Fruit fly (Drosophila melanogaster): ENCODE measurements around the gene CG7420.

DNA sequence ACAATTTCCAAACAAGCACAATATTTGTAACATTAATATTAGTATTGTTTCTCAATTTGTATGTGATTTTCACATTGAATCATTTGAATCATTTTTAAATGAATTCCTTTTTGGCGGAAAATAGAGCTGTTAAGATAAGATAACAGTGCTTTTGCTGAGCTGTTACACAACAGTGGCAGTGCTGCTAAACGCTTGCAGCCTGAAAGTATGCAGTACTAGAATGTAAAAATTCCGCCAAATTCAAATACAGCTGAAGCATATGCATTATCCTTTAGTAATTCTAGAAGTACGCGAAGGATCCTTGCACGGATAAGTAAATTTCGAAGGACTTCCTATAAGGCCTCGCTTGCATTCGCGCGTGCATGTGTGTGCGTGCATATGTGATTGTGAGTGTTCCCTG, 1.6 kb upstream of the CG7420 start:
- TF ChIP-seq Opbp (GFP tag; IDR thresholded peaks at IDR 0.05; ENCODE audit: partially characterized antibody) (no peak), Lpt (GFP tag; optimal IDR thresholded peaks at IDR 0.05) (no peak), da (GFP tag; optimal IDR thresholded peaks at IDR 0.05) (no peak), tna (GFP tag; IDR thresholded peaks at IDR 0.05; ENCODE audit: partially characterized antibody) (no peak), CoRest (tag; optimal IDR thresholded peaks at IDR 0.05) (no peak), E2f2 (GFP tag; IDR thresholded peaks at IDR 0.05) (peak; percentile 93), sr (GFP tag; IDR thresholded peaks at IDR 0.05) (no peak), YL-1 (GFP tag; optimal IDR thresholded peaks at IDR 0.05) (no peak)

Measured in whole organism, embryonic.